Fruit fly (Drosophila melanogaster): ENCODE measurements around the gene CG43169.

Gene CG43169

DNA sequence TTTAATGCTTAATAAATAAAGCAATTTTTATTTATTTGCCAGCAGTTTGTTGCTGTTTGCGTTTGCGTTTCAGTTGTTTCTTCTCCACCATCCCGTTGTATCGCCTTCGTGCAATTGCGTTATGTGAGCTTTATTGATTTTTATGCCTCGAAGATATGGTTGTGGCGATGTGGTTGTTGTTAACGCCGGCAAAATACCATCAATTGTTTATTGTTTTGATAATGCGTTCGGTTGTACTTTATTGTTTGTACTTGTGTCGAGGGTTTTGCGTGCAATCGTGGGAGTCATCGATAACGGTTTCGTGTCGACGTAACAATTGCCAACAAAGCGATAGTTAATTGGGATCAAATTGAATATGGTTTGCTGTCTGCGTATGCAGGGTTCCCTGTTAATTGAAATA lies 46.1 kb downstream of the CG43169 start:
- no peak for TF ChIP-seq CG7368 (GFP tag; optimal IDR thresholded peaks at IDR 0.05)
- peak; percentile 19 for TF ChIP-seq fkh (GFP tag; optimal IDR thresholded peaks at IDR 0.05)
- peak; percentile 80 for TF ChIP-seq vri (GFP tag; optimal IDR thresholded peaks at IDR 0.05)
- TF ChIP-seq Eip78C (GFP tag) = peak; percentile 16
- no peak for TF ChIP-seq fd85E (GFP tag; optimal IDR thresholded peaks at IDR 0.05)
- peak; percentile 64 for TF ChIP-seq svp (GFP tag)
- TF ChIP-seq eg (GFP tag; IDR thresholded peaks at IDR 0.05) = 0 out of 3 replicates have a peak, but pooled peaks have one; percentile 6

DNA sequence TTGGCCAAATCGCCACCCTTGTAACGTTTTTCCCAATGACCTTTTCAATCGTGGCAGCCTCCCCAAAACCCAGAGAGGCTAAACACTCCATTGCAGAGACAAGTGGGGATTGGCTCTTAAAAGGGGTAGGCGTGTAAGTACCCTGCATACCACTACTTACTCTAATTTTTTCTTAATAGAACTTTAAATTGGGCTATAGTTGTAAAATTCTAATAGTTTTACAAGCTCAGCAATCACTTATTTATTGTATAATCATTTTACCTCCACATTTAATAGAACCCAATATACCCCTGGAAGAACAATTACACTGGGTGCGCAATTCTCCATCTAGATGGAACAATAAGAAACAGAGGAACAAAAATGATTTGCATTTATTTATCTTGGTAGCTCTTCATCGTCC lies 46.7 kb downstream of the CG43169 start:
- TF ChIP-seq Eip78C (GFP tag) (peak; percentile 66), CG7368 (GFP tag; optimal IDR thresholded peaks at IDR 0.05) (no peak), ss (GFP tag; optimal IDR thresholded peaks at IDR 0.05) (no peak), CG10631 (GFP tag; optimal IDR thresholded peaks at IDR 0.05) (peak; percentile 61), achi (GFP tag; optimal IDR thresholded peaks at IDR 0.05) (peak; percentile 52), CG11294 (GFP tag; IDR thresholded peaks at IDR 0.05) (no peak), Blimp-1 (GFP tag; optimal IDR thresholded peaks at IDR 0.05) (no peak), Hr38 (GFP tag; optimal IDR thresholded peaks at IDR 0.05) (no peak), CG34406 (GFP tag; optimal IDR thresholded peaks at IDR 0.05) (peak; percentile 52), Hr39 (GFP tag; optimal IDR thresholded peaks at IDR 0.05) (peak; percentile 66), CG6163 (GFP tag; IDR thresholded peaks at IDR 0.05) (peak; percentile 64; the same call in 2 of the 3 replicates), lz (GFP tag; optimal IDR thresholded peaks at IDR 0.05) (peak; percentile 59), CG6792 (GFP tag; optimal IDR thresholded peaks at IDR 0.05) (peak; percentile 42), eg (GFP tag; IDR thresholded peaks at IDR 0.05) (0 out of 3 replicates have a peak, but pooled peaks have one; percentile 23), Hr4 (GFP tag; optimal IDR thresholded peaks at IDR 0.05) (peak; percentile 26), CG11902 (GFP tag; optimal IDR thresholded peaks at IDR 0.05) (peak; percentile 43), Smox (GFP tag; optimal IDR thresholded peaks at IDR 0.05) (peak; percentile 56), spab (GFP tag; optimal IDR thresholded peaks at IDR 0.05) (peak; percentile 35), Sox14 (GFP tag; optimal IDR thresholded peaks at IDR 0.05) (peak; percentile 57), CG6276 (GFP tag; optimal IDR thresholded peaks at IDR 0.05) (no peak), dsx (GFP tag; optimal IDR thresholded peaks at IDR 0.05; ENCODE audit: poor library complexity, severe bottlenecking) (peak; percentile 25), CG1621 (tag; optimal IDR thresholded peaks at IDR 0.05) (peak; percentile 5), CG8632 (GFP tag; optimal IDR thresholded peaks at IDR 0.05) (peak; percentile 17), pdm3 (GFP tag; optimal IDR thresholded peaks at IDR 0.05) (peak; percentile 55), cyc (GFP tag; optimal IDR thresholded peaks at IDR 0.05) (peak; percentile 54), fkh (GFP tag; optimal IDR thresholded peaks at IDR 0.05) (no peak), Lpt (GFP tag; optimal IDR thresholded peaks at IDR 0.05) (no peak), topi (GFP tag; optimal IDR thresholded peaks at IDR 0.05) (peak; percentile 68), Ets96B (tag; optimal IDR thresholded peaks at IDR 0.05) (peak; percentile 65), CG15336 (GFP tag; IDR thresholded peaks at IDR 0.05) (no peak), dac (GFP tag; optimal IDR thresholded peaks at IDR 0.05) (no peak), Gug (GFP tag; IDR thresholded peaks at IDR 0.05) (peak; percentile 24; the same call in 1 of the 2 replicates), Sox102F (GFP tag; optimal IDR thresholded peaks at IDR 0.05) (peak; percentile 71), CG8319 (GFP tag; optimal IDR thresholded peaks at IDR 0.05) (peak; percentile 38), fd85E (GFP tag; optimal IDR thresholded peaks at IDR 0.05) (no peak), Sox15 (GFP tag; optimal IDR thresholded peaks at IDR 0.05) (peak; percentile 29), CG31627 (GFP tag; optimal IDR thresholded peaks at IDR 0.05) (peak; percentile 68), Eip93F (GFP tag; optimal IDR thresholded peaks at IDR 0.05) (no peak), salr (GFP tag; optimal IDR thresholded peaks at IDR 0.05) (peak in 1 of 2 experiments; percentile 25), vri (GFP tag; optimal IDR thresholded peaks at IDR 0.05) (peak; percentile 18), CG4318 (GFP tag; optimal IDR thresholded peaks at IDR 0.05) (no peak), acj6 (GFP tag; optimal IDR thresholded peaks at IDR 0.05) (peak; percentile 61), CG3032 (tag; optimal IDR thresholded peaks at IDR 0.05) (peak; percentile 51), CG10669 (GFP tag; optimal IDR thresholded peaks at IDR 0.05) (peak; percentile 59), CG3919 (GFP tag; optimal IDR thresholded peaks at IDR 0.05) (peak; percentile 54), net (GFP tag; optimal IDR thresholded peaks at IDR 0.05) (peak; percentile 12), CG8119 (GFP tag; IDR thresholded peaks at IDR 0.05) (peak; percentile 38; the same call in 1 of the 3 replicates), OdsH (GFP tag; optimal IDR thresholded peaks at IDR 0.05) (peak; percentile 46)
